Fruit fly (Drosophila melanogaster): ENCODE results near the gene Drgx.

The Drgx gene

dm6 chr2L:3662307-3662795 lies at the start of gene Drgx:
Gene Drgx, plus strand, starts transcription at chr2L:3662745.
- TF ChIP-seq Snoo (tag; optimal IDR thresholded peaks at IDR 0.05): no peak
- TF ChIP-seq CG17806 (tag; optimal IDR thresholded peaks at IDR 0.05): no peak
- no peak for TF ChIP-seq CG9948 (tag; optimal IDR thresholded peaks at IDR 0.05)
- TF ChIP-seq CG15710 (tag; optimal IDR thresholded peaks at IDR 0.05): no peak
- TF ChIP-seq Ets98B (GFP tag; IDR thresholded peaks at IDR 0.05): 0 out of 2 replicates have a peak, but pooled peaks have one; percentile 12
- TF ChIP-seq fd96Ca (GFP tag; IDR thresholded peaks at IDR 0.05): no peak
- TF ChIP-seq CG13204 (GFP tag; optimal IDR thresholded peaks at IDR 0.05): no peak
- no peak for TF ChIP-seq EcR (GFP tag; optimal IDR thresholded peaks at IDR 0.05)
- no peak for TF ChIP-seq rn (GFP tag; IDR thresholded peaks at IDR 0.05)
- no peak for TF ChIP-seq CG14655 (GFP tag; optimal IDR thresholded peaks at IDR 0.05)
- TF ChIP-seq Pif1B (GFP tag; optimal IDR thresholded peaks at IDR 0.05): no peak
- no peak for TF ChIP-seq Pif1A (GFP tag; optimal IDR thresholded peaks at IDR 0.05)
- TF ChIP-seq gl (tag; optimal IDR thresholded peaks at IDR 0.05): no peak
- no peak for TF ChIP-seq CG34367 (tag; optimal IDR thresholded peaks at IDR 0.05)
- TF ChIP-seq CG32121 (GFP tag; IDR thresholded peaks at IDR 0.05): peak; percentile 20; the same call in 1 of the 2 replicates
- no peak for TF ChIP-seq CG8301 (tag; optimal IDR thresholded peaks at IDR 0.05)
- TF ChIP-seq CG4496 (GFP tag; IDR thresholded peaks at IDR 0.05): no peak
- TF ChIP-seq CG12605 (GFP tag; IDR thresholded peaks at IDR 0.05): no peak
- TF ChIP-seq CG8159 (tag; optimal IDR thresholded peaks at IDR 0.05): no peak
- peak; percentile 3 for TF ChIP-seq D1 (tag; optimal IDR thresholded peaks at IDR 0.05)
- TF ChIP-seq CG10348 (GFP tag; IDR thresholded peaks at IDR 0.05): no peak

dm6 chr2L:3615156-3615555 lies 47.4 kb upstream of the Drgx start:
- no peak for TF ChIP-seq D1 (tag; optimal IDR thresholded peaks at IDR 0.05)
- no peak for TF ChIP-seq CG8301 (tag; optimal IDR thresholded peaks at IDR 0.05)
- TF ChIP-seq rn (GFP tag; IDR thresholded peaks at IDR 0.05): no peak
- TF ChIP-seq CG15710 (tag; optimal IDR thresholded peaks at IDR 0.05): no peak
- no peak for TF ChIP-seq CG34367 (tag; optimal IDR thresholded peaks at IDR 0.05)
- TF ChIP-seq CG12605 (GFP tag; IDR thresholded peaks at IDR 0.05): no peak
- no peak for TF ChIP-seq Pif1A (GFP tag; optimal IDR thresholded peaks at IDR 0.05)
- no peak for TF ChIP-seq Pif1B (GFP tag; optimal IDR thresholded peaks at IDR 0.05)
- no peak for TF ChIP-seq CG10348 (GFP tag; IDR thresholded peaks at IDR 0.05)
- TF ChIP-seq CG17806 (tag; optimal IDR thresholded peaks at IDR 0.05): no peak
- no peak for TF ChIP-seq CG4496 (GFP tag; IDR thresholded peaks at IDR 0.05)
- TF ChIP-seq CG13204 (GFP tag; optimal IDR thresholded peaks at IDR 0.05): no peak

- TF ChIP-seq CG4496 (GFP tag; IDR thresholded peaks at IDR 0.05) (no peak), CG9948 (tag; optimal IDR thresholded peaks at IDR 0.05) (no peak), Snoo (tag; optimal IDR thresholded peaks at IDR 0.05) (no peak), CG14655 (GFP tag; optimal IDR thresholded peaks at IDR 0.05) (no peak), gl (tag; optimal IDR thresholded peaks at IDR 0.05) (no peak), EcR (GFP tag; optimal IDR thresholded peaks at IDR 0.05) (no peak)
Measured at dm6 chr2L:3618818-3619362, 43.7 kb upstream of the Drgx start, which contains the start of gene Ugt36A1. Gene Ugt36A1, plus strand, starts transcription at chr2L:3619097.

dm6 chr2L:3621604-3622003 lies 40.9 kb upstream of the Drgx start, which contains the start of gene CG15418:
Gene CG15418, minus strand, starts transcription at chr2L:3621704.
- TF ChIP-seq Pif1A (GFP tag; optimal IDR thresholded peaks at IDR 0.05) (no peak), gl (tag; optimal IDR thresholded peaks at IDR 0.05) (no peak), CG4496 (GFP tag; IDR thresholded peaks at IDR 0.05) (no peak), rn (GFP tag; IDR thresholded peaks at IDR 0.05) (no peak), CG8159 (tag; optimal IDR thresholded peaks at IDR 0.05) (no peak), EcR (GFP tag; optimal IDR thresholded peaks at IDR 0.05) (no peak), CG10348 (GFP tag; IDR thresholded peaks at IDR 0.05) (no peak), Snoo (tag; optimal IDR thresholded peaks at IDR 0.05) (no peak), CG13204 (GFP tag; optimal IDR thresholded peaks at IDR 0.05) (no peak), CG15710 (tag; optimal IDR thresholded peaks at IDR 0.05) (no peak), CG34367 (tag; optimal IDR thresholded peaks at IDR 0.05) (no peak), CG12605 (GFP tag; IDR thresholded peaks at IDR 0.05) (no peak)

- no peak for TF ChIP-seq CG34367 (tag; optimal IDR thresholded peaks at IDR 0.05)
- TF ChIP-seq D1 (tag; optimal IDR thresholded peaks at IDR 0.05): no peak
- peak; percentile 61 for TF ChIP-seq Ets98B (GFP tag; IDR thresholded peaks at IDR 0.05)
- 0 out of 2 replicates have a peak, but pooled peaks have one; percentile 41 for TF ChIP-seq CG32121 (GFP tag; IDR thresholded peaks at IDR 0.05)
- peak; percentile 36; the same call in 1 of the 3 replicates for TF ChIP-seq fd96Ca (GFP tag; IDR thresholded peaks at IDR 0.05)
- no peak for TF ChIP-seq CG10348 (GFP tag; IDR thresholded peaks at IDR 0.05)
- TF ChIP-seq Snoo (tag; optimal IDR thresholded peaks at IDR 0.05): no peak
- TF ChIP-seq Pif1A (GFP tag; optimal IDR thresholded peaks at IDR 0.05): no peak
- TF ChIP-seq CG17806 (tag; optimal IDR thresholded peaks at IDR 0.05): peak; percentile 21
- TF ChIP-seq CG12605 (GFP tag; IDR thresholded peaks at IDR 0.05): peak; percentile 44; the same call in 1 of the 2 replicates
- TF ChIP-seq CG8301 (tag; optimal IDR thresholded peaks at IDR 0.05): peak; percentile 70
- TF ChIP-seq CG15710 (tag; optimal IDR thresholded peaks at IDR 0.05): no peak
- TF ChIP-seq Pif1B (GFP tag; optimal IDR thresholded peaks at IDR 0.05): no peak
- no peak for TF ChIP-seq CG14655 (GFP tag; optimal IDR thresholded peaks at IDR 0.05)
- 0 out of 2 replicates have a peak, but pooled peaks have one; percentile 10 for TF ChIP-seq rn (GFP tag; IDR thresholded peaks at IDR 0.05)
- TF ChIP-seq CG8159 (tag; optimal IDR thresholded peaks at IDR 0.05): no peak
- TF ChIP-seq CG13204 (GFP tag; optimal IDR thresholded peaks at IDR 0.05): no peak
- no peak for TF ChIP-seq gl (tag; optimal IDR thresholded peaks at IDR 0.05)
- TF ChIP-seq EcR (GFP tag; optimal IDR thresholded peaks at IDR 0.05): no peak
- peak; percentile 76 for TF ChIP-seq CG4496 (GFP tag; IDR thresholded peaks at IDR 0.05)
- TF ChIP-seq CG9948 (tag; optimal IDR thresholded peaks at IDR 0.05): no peak
Measured at dm6 chr2L:3624784-3625183, 37.8 kb upstream of the Drgx start.

- TF ChIP-seq CG13204 (GFP tag; optimal IDR thresholded peaks at IDR 0.05): no peak
- no peak for TF ChIP-seq Ets98B (GFP tag; IDR thresholded peaks at IDR 0.05)
- TF ChIP-seq Snoo (tag; optimal IDR thresholded peaks at IDR 0.05): no peak
- TF ChIP-seq gl (tag; optimal IDR thresholded peaks at IDR 0.05): no peak
- no peak for TF ChIP-seq rn (GFP tag; IDR thresholded peaks at IDR 0.05)
- TF ChIP-seq CG15710 (tag; optimal IDR thresholded peaks at IDR 0.05): no peak
- no peak for TF ChIP-seq CG17806 (tag; optimal IDR thresholded peaks at IDR 0.05)
- TF ChIP-seq D1 (tag; optimal IDR thresholded peaks at IDR 0.05): no peak
- TF ChIP-seq CG12605 (GFP tag; IDR thresholded peaks at IDR 0.05): no peak
- no peak for TF ChIP-seq EcR (GFP tag; optimal IDR thresholded peaks at IDR 0.05)
- TF ChIP-seq CG10348 (GFP tag; IDR thresholded peaks at IDR 0.05): no peak
- TF ChIP-seq CG4496 (GFP tag; IDR thresholded peaks at IDR 0.05): no peak
- TF ChIP-seq CG32121 (GFP tag; IDR thresholded peaks at IDR 0.05): no peak
- no peak for TF ChIP-seq fd96Ca (GFP tag; IDR thresholded peaks at IDR 0.05)
- TF ChIP-seq CG14655 (GFP tag; optimal IDR thresholded peaks at IDR 0.05): no peak
- no peak for TF ChIP-seq Pif1A (GFP tag; optimal IDR thresholded peaks at IDR 0.05)
Measured at dm6 chr2L:3628819-3629218, 33.7 kb upstream of the Drgx start.

Data from whole organism, pupa.